Fruit fly (Drosophila melanogaster) whole organism, wandering third instar larva: ENCODE data around the gene CG18428.

Experiments used
- Abd-B ChIP-seq: fragments of >200 bp; optimal IDR thresholded peaks from 2 replicates; lab custom pipeline; 2017; ENCODE audit warnings: missing biosample characterization, missing genetic modification characterization
- CG32264 ChIP-seq: fragments of 200-800 bp; sonication (Bioruptor generic); optimal IDR thresholded peaks from 2 replicates; lab custom pipeline; 2016; ENCODE audit warnings: missing biosample characterization, missing genetic modification characterization
- CG9705 ChIP-seq: fragments of 200-800 bp; sonication (Bioruptor generic); optimal IDR thresholded peaks from 2 replicates; lab custom pipeline; 2018; ENCODE audit warnings: missing biosample characterization, mild to moderate bottlenecking, missing genetic modification characterization
- Dfd ChIP-seq: fragments of >200 bp; optimal IDR thresholded peaks from 2 replicates; lab custom pipeline; 2017; ENCODE audit warnings: missing biosample characterization, missing genetic modification characterization
- Dif ChIP-seq: fragments of 200-275, 200-300 bp; sonication (Bioruptor generic); optimal IDR thresholded peaks from 2 replicates; lab custom pipeline; 2018; ENCODE audit warnings: missing biosample characterization, missing genetic modification characterization; ENCODE audit not compliant: partially characterized antibody
- GATAd ChIP-seq: sonication (Bioruptor generic); optimal IDR thresholded peaks from 2 replicates; lab custom pipeline; 2016; ENCODE audit warnings: missing biosample characterization, missing genetic modification characterization
- HLH106 ChIP-seq: fragments of 200-800 bp; optimal IDR thresholded peaks from 3 replicates; lab custom pipeline; 2019; ENCODE audit warnings: missing biosample characterization, mild to moderate bottlenecking, missing genetic modification characterization, moderate library complexity
- Hnf4 ChIP-seq: fragments of 200-800 bp; sonication (Bioruptor generic); optimal IDR thresholded peaks from 2 replicates; lab custom pipeline; 2016; ENCODE audit warnings: missing biosample characterization, mild to moderate bottlenecking, missing genetic modification characterization
- Hr83 ChIP-seq: fragments of 200-300 bp; sonication (Bioruptor generic); optimal IDR thresholded peaks from 2 replicates; lab custom pipeline; 2016; ENCODE audit warnings: missing biosample characterization, mild to moderate bottlenecking, missing genetic modification characterization, moderate library complexity; ENCODE audit not compliant: poor library complexity, severe bottlenecking
- Jra ChIP-seq: sonication (Bioruptor generic); optimal IDR thresholded peaks from 2 replicates; lab custom pipeline; 2016; ENCODE audit warnings: missing biosample characterization, missing genetic modification characterization
- Mio ChIP-seq: sonication (Bioruptor generic); optimal IDR thresholded peaks from 2 replicates; lab custom pipeline; 2016; ENCODE audit warnings: missing biosample characterization, missing genetic modification characterization
- Myc ChIP-seq: fragments of >200 bp; optimal IDR thresholded peaks from 2 replicates; lab custom pipeline; 2017
- N ChIP-seq: fragments of >200 bp; optimal IDR thresholded peaks from 2 replicates; lab custom pipeline; 2018; ENCODE audit warnings: missing biosample characterization, missing external identifiers, missing genetic modification characterization
- OdsH ChIP-seq: fragments of 200-800 bp; sonication (Bioruptor generic); optimal IDR thresholded peaks from 2 replicates; lab custom pipeline; 2016; ENCODE audit warnings: missing biosample characterization, mild to moderate bottlenecking, missing genetic modification characterization
- Rel ChIP-seq, 2 experiments: fragments of 200-800 bp; sonication (Bioruptor generic) in 1 of 2; optimal IDR thresholded peaks; 2 replicates in 1 of 2; 3 replicates in 1 of 2; lab custom pipeline; 2016 to 2019; ENCODE audit warnings: mild to moderate bottlenecking in 2 of 2, missing biosample characterization in 2 of 2, missing genetic modification characterization in 2 of 2, moderate library complexity in 1 of 2
- Sp1 ChIP-seq: fragments of 200-800 bp; sonication (Bioruptor generic); optimal IDR thresholded peaks from 3 replicates; lab custom pipeline; 2019; ENCODE audit warnings: missing biosample characterization, mild to moderate bottlenecking, missing genetic modification characterization, moderate library complexity
- Vsx2 ChIP-seq: fragments of 200-300, 225-300 bp; sonication (Bioruptor generic); optimal IDR thresholded peaks from 2 replicates; lab custom pipeline; 2018; ENCODE audit warnings: missing biosample characterization, missing genetic modification characterization; ENCODE audit not compliant: partially characterized antibody
- br ChIP-seq: fragments of 200-800 bp; sonication (Bioruptor generic); optimal IDR thresholded peaks from 2 replicates; lab custom pipeline; 2016; ENCODE audit warnings: missing biosample characterization, missing genetic modification characterization
- brk ChIP-seq: fragments of 200-800 bp; sonication (Bioruptor generic); optimal IDR thresholded peaks from 2 replicates; lab custom pipeline; 2016; ENCODE audit warnings: missing biosample characterization, mild to moderate bottlenecking, missing genetic modification characterization
- dl ChIP-seq, 2 experiments: fragments of 175-275, 200-275 bp in 1 of 2; fragments of 200-275 bp in 1 of 2; sonication (Bioruptor generic); optimal IDR thresholded peaks; lab custom pipeline; 2018; ENCODE audit warnings: mild to moderate bottlenecking in 2 of 2, missing biosample characterization in 2 of 2, missing genetic modification characterization in 2 of 2, moderate library complexity in 2 of 2; ENCODE audit not compliant: partially characterized antibody in 2 of 2, insufficient read depth in 1 of 2
- dmrt93B ChIP-seq: fragments of 200-800 bp; sonication (Bioruptor generic); optimal IDR thresholded peaks from 2 replicates; lab custom pipeline; 2018; ENCODE audit warnings: missing biosample characterization, mild to moderate bottlenecking, missing genetic modification characterization
- dsf ChIP-seq: sonication (Bioruptor generic); optimal IDR thresholded peaks from 2 replicates; lab custom pipeline; 2016; ENCODE audit warnings: missing biosample characterization, missing genetic modification characterization, borderline replicate concordance
- ey ChIP-seq: fragments of 200-800 bp; sonication (Bioruptor generic); optimal IDR thresholded peaks from 2 replicates; lab custom pipeline; 2016; ENCODE audit warnings: missing biosample characterization, missing genetic modification characterization
- foxo ChIP-seq, 2 experiments: fragments of 200-800 bp; sonication (Bioruptor generic); optimal IDR thresholded peaks; 2 replicates in 1 of 2; 3 replicates in 1 of 2; lab custom pipeline; 2016 to 2017; ENCODE audit warnings: missing biosample characterization in 2 of 2, missing genetic modification characterization in 2 of 2
- fru ChIP-seq: fragments of 200-800 bp; sonication (Bioruptor generic); optimal IDR thresholded peaks from 3 replicates; lab custom pipeline; 2016; ENCODE audit warnings: missing biosample characterization, mild to moderate bottlenecking, missing genetic modification characterization
- h ChIP-seq: fragments of 200-800 bp; sonication (Bioruptor generic); optimal IDR thresholded peaks from 3 replicates; lab custom pipeline; 2016; ENCODE audit warnings: missing biosample characterization, mild to moderate bottlenecking, missing genetic modification characterization
- jim ChIP-seq: fragments of 175-275, 200-325 bp; sonication (Bioruptor generic); optimal IDR thresholded peaks from 2 replicates; lab custom pipeline; 2016; ENCODE audit warnings: missing biosample characterization, mild to moderate bottlenecking, missing genetic modification characterization
- lola ChIP-seq: fragments of >200 bp; optimal IDR thresholded peaks from 2 replicates; lab custom pipeline; 2017; ENCODE audit warnings: missing biosample characterization, missing genetic modification characterization
- psq ChIP-seq: fragments of 200-800 bp; sonication (Bioruptor generic); optimal IDR thresholded peaks from 3 replicates; lab custom pipeline; 2017; ENCODE audit warnings: missing biosample characterization, mild to moderate bottlenecking, missing genetic modification characterization, moderate library complexity
- rgr ChIP-seq: fragments of 200-800 bp; sonication (Bioruptor generic); optimal IDR thresholded peaks from 3 replicates; lab custom pipeline; 2016; ENCODE audit warnings: missing biosample characterization, mild to moderate bottlenecking, missing genetic modification characterization
- sage ChIP-seq: fragments of 200-800 bp; sonication (Bioruptor generic); optimal IDR thresholded peaks from 2 replicates; lab custom pipeline; 2016; ENCODE audit warnings: missing biosample characterization, mild to moderate bottlenecking, missing genetic modification characterization
- sv ChIP-seq: fragments of 200-800 bp; sonication (Bioruptor generic); optimal IDR thresholded peaks from 3 replicates; lab custom pipeline; 2016; ENCODE audit warnings: missing biosample characterization, missing genetic modification characterization
- tai ChIP-seq: sonication (Bioruptor generic); optimal IDR thresholded peaks from 2 replicates; lab custom pipeline; 2016; ENCODE audit warnings: missing biosample characterization, missing genetic modification characterization
- woc ChIP-seq: sonication (Bioruptor generic); optimal IDR thresholded peaks from 2 replicates; lab custom pipeline; 2016; ENCODE audit warnings: missing biosample characterization, mild to moderate bottlenecking, missing genetic modification characterization

The CG18428 gene

dm6 chr3R:24134580-24134979, 25.4 kb downstream of the CG18428 start, which contains the start of gene Sec10:
Gene Sec10 (plus strand): TSS chr3R:24134831.
- TF ChIP-seq Hnf4 (GFP tag; lab: Kevin White, UChicago) (no peak), Rel (GFP tag; optimal IDR thresholded peaks at IDR 0.05; lab: Kevin White, UChicago) (no peak), Rel (tag; optimal IDR thresholded peaks at IDR 0.05; lab: Kevin White, UChicago) (peak; percentile 28)

dm6 chr3R:24137311-24137945, 28.3 kb downstream of the CG18428 start, which contains the start of gene Npc2f:
Gene Npc2f (plus strand): TSS chr3R:24137895.
- peak; percentile 54 for TF ChIP-seq Rel (GFP tag; optimal IDR thresholded peaks at IDR 0.05; lab: Kevin White, UChicago)
- TF ChIP-seq Rel (tag; optimal IDR thresholded peaks at IDR 0.05; lab: Kevin White, UChicago) = peak; percentile 77
- no peak for TF ChIP-seq h (GFP tag; lab: Kevin White, UChicago)
- TF ChIP-seq jim = no peak
- no peak for TF ChIP-seq GATAd (GFP tag; lab: Kevin White, UChicago)
- TF ChIP-seq OdsH = no peak
- no peak for TF ChIP-seq Jra
- no peak for TF ChIP-seq woc (GFP tag; lab: Kevin White, UChicago)
- TF ChIP-seq Vsx2 (GFP tag; lab: Kevin White, UChicago) = no peak
- peak; percentile 72 for TF ChIP-seq fru
- TF ChIP-seq Myc = no peak
- TF ChIP-seq tai (GFP tag; lab: Kevin White, UChicago) = no peak
- TF ChIP-seq dmrt93B (GFP tag; lab: Kevin White, UChicago) = no peak

- no peak for TF ChIP-seq lola (GFP tag; lab: Kevin White, UChicago)
- no peak for TF ChIP-seq CG32264 (GFP tag; lab: Kevin White, UChicago)
- TF ChIP-seq Abd-B (GFP tag; lab: Kevin White, UChicago) = no peak
- TF ChIP-seq woc (GFP tag; lab: Kevin White, UChicago) = no peak
- no peak for TF ChIP-seq h (GFP tag; lab: Kevin White, UChicago)
- TF ChIP-seq dl (GFP tag; optimal IDR thresholded peaks at IDR 0.05; lab: Kevin White, UChicago; ENCODE audit: insufficient read depth in 1 of 2, partially characterized antibody in 2 of 2) = no peak
- peak; percentile 5 for TF ChIP-seq fru
- no peak for TF ChIP-seq Rel (GFP tag; optimal IDR thresholded peaks at IDR 0.05; lab: Kevin White, UChicago)
- TF ChIP-seq Rel (tag; optimal IDR thresholded peaks at IDR 0.05; lab: Kevin White, UChicago) = peak; percentile 78
- TF ChIP-seq Jra = no peak
- TF ChIP-seq psq (GFP tag; lab: Kevin White, UChicago) = no peak
- no peak for TF ChIP-seq N (GFP tag; lab: Kevin White, UChicago)
- no peak for TF ChIP-seq Dfd
- TF ChIP-seq, all 38 proteins: peak for 2
Measured at dm6 chr3R:24138478-24139455, 29.6 kb downstream of the CG18428 start.

- TF ChIP-seq Rel (GFP tag; optimal IDR thresholded peaks at IDR 0.05; lab: Kevin White, UChicago) (no peak), Rel (tag; optimal IDR thresholded peaks at IDR 0.05; lab: Kevin White, UChicago) (peak; percentile 92), lola (GFP tag; lab: Kevin White, UChicago) (no peak)
Measured at dm6 chr3R:24139646-24140130, 30.6 kb downstream of the CG18428 start.

- TF ChIP-seq h (GFP tag; lab: Kevin White, UChicago) (peak; percentile 98), Myc (no peak), CG9705 (GFP tag; lab: Kevin White, UChicago) (peak; percentile 91), br (GFP tag; lab: Kevin White, UChicago) (peak; percentile 93), tai (GFP tag; lab: Kevin White, UChicago) (no peak), fru (peak; percentile 96), OdsH (peak; percentile 98), Mio (peak; percentile 60), sage (peak; percentile 95), Rel (GFP tag; optimal IDR thresholded peaks at IDR 0.05; lab: Kevin White, UChicago) (peak; percentile 98), Rel (tag; optimal IDR thresholded peaks at IDR 0.05; lab: Kevin White, UChicago) (peak; percentile 88), Dif (peak; percentile 55), brk (peak; percentile 96), HLH106 (tag; lab: Kevin White, UChicago) (peak; percentile 98), dsf (peak; percentile 72), Hnf4 (GFP tag; lab: Kevin White, UChicago) (peak; percentile 93), Sp1 (GFP tag; lab: Kevin White, UChicago) (peak; percentile 99), rgr (GFP tag; lab: Kevin White, UChicago) (peak; percentile 98), Dfd (no peak), Abd-B (GFP tag; lab: Kevin White, UChicago) (no peak), foxo (GFP tag; optimal IDR thresholded peaks at IDR 0.05; lab: Kevin White, UChicago) (peak; percentile 7 to 98), ey (GFP tag; lab: Kevin White, UChicago) (peak; percentile 90), sv (GFP tag; lab: Kevin White, UChicago) (peak; percentile 65), Hr83 (GFP tag; lab: Kevin White, UChicago) (no peak), psq (GFP tag; lab: Kevin White, UChicago) (peak; percentile 96), Jra (peak; percentile 80)
Measured at dm6 chr3R:24141013-24141592, 32.0 kb downstream of the CG18428 start, which contains the start of gene Kal1. Gene Kal1 (plus strand): TSS chr3R:24141395.
